Worm (Caenorhabditis elegans) whole organism, L1 larva: Measurements from ENCODE around the gene cpf-1.

Source experiments
- ama-1 ChIP-seq: fragments of 150-350 bp; optimal IDR thresholded peaks from 2 replicates; lab custom pipeline; 2014
- ceh-8 ChIP-seq: fragments of 200-800 bp; sonication (Bioruptor generic); optimal IDR thresholded peaks from 2 replicates; lab custom pipeline; 2018; ENCODE audit warnings: mild to moderate bottlenecking, missing genetic modification characterization, moderate library complexity, missing compliant biosample characterization
- ceh-88 ChIP-seq: fragments of 200-800 bp; sonication (Bioruptor generic); IDR thresholded peaks from 2 replicates; pipeline ENCODE4 v1.3.6; 2022; ENCODE audit warnings: missing genetic modification characterization, missing compliant biosample characterization
- ces-1 ChIP-seq: fragments of 150-350 bp; optimal IDR thresholded peaks from 2 replicates; lab custom pipeline; 2014; ENCODE audit warnings: missing biosample characterization, missing genetic modification reagents, missing genetic modification characterization
- efl-1 ChIP-seq, 4 experiments: fragments of 150-350 bp; optimal IDR thresholded peaks in 3 of 4; peaks in 1 of 4; 1 replicate in 1 of 4; 2 replicates in 3 of 4; lab custom pipeline; 2014; ENCODE audit warnings: missing biosample characterization in 2 of 4, missing genetic modification characterization in 2 of 4, missing genetic modification reagents in 2 of 4
- egl-27 ChIP-seq, 2 experiments: fragments of 150-350 bp in 1 of 2; sonication (generic microtip); optimal IDR thresholded peaks; 3 replicates each; lab custom pipeline; 2017 to 2018; ENCODE audit warnings: missing biosample characterization in 2 of 2, missing genetic modification characterization in 2 of 2, missing genetic modification reagents in 2 of 2
- fkh-4 ChIP-seq: sonication (generic microtip); optimal IDR thresholded peaks from 2 replicates; lab custom pipeline; 2016; ENCODE audit warnings: missing compliant biosample characterization, missing genetic modification characterization, borderline replicate concordance
- fkh-8 ChIP-seq: sonication (generic microtip); optimal IDR thresholded peaks from 2 replicates; lab custom pipeline; 2016; ENCODE audit warnings: mild to moderate bottlenecking, missing genetic modification characterization, missing compliant biosample characterization
- fos-1 ChIP-seq: fragments of 150-350 bp; optimal IDR thresholded peaks from 2 replicates; lab custom pipeline; 2014; ENCODE audit warnings: missing biosample characterization, missing genetic modification characterization
- hlh-4 ChIP-seq: sonication (generic microtip); optimal IDR thresholded peaks from 2 replicates; lab custom pipeline; 2016; ENCODE audit warnings: mild to moderate bottlenecking, missing genetic modification characterization, missing compliant biosample characterization
- jun-1 ChIP-seq: fragments of 150-350 bp; optimal IDR thresholded peaks from 2 replicates; lab custom pipeline; 2014; ENCODE audit warnings: missing biosample characterization, missing genetic modification reagents, missing genetic modification characterization
- lin-14 ChIP-seq: fragments of 200-800 bp; sonication (Bioruptor generic); optimal IDR thresholded peaks from 2 replicates; lab custom pipeline; 2018; ENCODE audit warnings: mild to moderate bottlenecking, missing genetic modification characterization, moderate library complexity, missing compliant biosample characterization
- lin-35 ChIP-seq, 2 experiments: fragments of 150-350 bp; optimal IDR thresholded peaks; 2 replicates each; lab custom pipeline; 2014; ENCODE audit warnings: missing biosample characterization in 2 of 2, missing genetic modification characterization in 2 of 2, missing genetic modification reagents in 2 of 2
- mab-9 ChIP-seq: fragments of 200-800 bp; sonication (Bioruptor generic); IDR thresholded peaks from 2 replicates; pipeline ENCODE4 v1.3.6; 2022; ENCODE audit warnings: missing genetic modification reagents, missing genetic modification characterization, missing compliant biosample characterization
- mdl-1 ChIP-seq, 2 experiments: fragments of 150-350 bp; optimal IDR thresholded peaks; 2 replicates each; lab custom pipeline; 2014 to 2017; ENCODE audit warnings: missing biosample characterization in 2 of 2, missing genetic modification characterization in 2 of 2, inconsistent platforms in 1 of 2
- mef-2 ChIP-seq: fragments of 150-350 bp; optimal IDR thresholded peaks from 2 replicates; lab custom pipeline; 2014; ENCODE audit warnings: missing biosample characterization, missing genetic modification characterization
- nhr-20 ChIP-seq: sonication (generic microtip); optimal IDR thresholded peaks from 2 replicates; lab custom pipeline; 2016; ENCODE audit warnings: mild to moderate bottlenecking, missing genetic modification characterization, missing compliant biosample characterization
- nhr-47 ChIP-seq: sonication (generic microtip); optimal IDR thresholded peaks from 2 replicates; lab custom pipeline; 2016; ENCODE audit warnings: mild to moderate bottlenecking, missing genetic modification characterization, moderate library complexity, missing compliant biosample characterization
- nhr-71 ChIP-seq: sonication (generic microtip); optimal IDR thresholded peaks from 2 replicates; lab custom pipeline; 2016; ENCODE audit warnings: mild to moderate bottlenecking, missing genetic modification characterization, moderate library complexity, missing compliant biosample characterization
- nhr-90 ChIP-seq: sonication (generic microtip); optimal IDR thresholded peaks from 2 replicates; lab custom pipeline; 2016; ENCODE audit warnings: mild to moderate bottlenecking, missing genetic modification characterization, missing compliant biosample characterization; ENCODE audit not compliant: poor library complexity
- pag-3 ChIP-seq: sonication (generic microtip); optimal IDR thresholded peaks from 2 replicates; lab custom pipeline; 2017; ENCODE audit warnings: missing genetic modification characterization, mild to moderate bottlenecking, missing compliant biosample characterization, antibody characterized with exemption, borderline replicate concordance; ENCODE audit not compliant: insufficient read depth
- pqm-1 ChIP-seq: sonication (generic microtip); optimal IDR thresholded peaks from 3 replicates; lab custom pipeline; 2017; ENCODE audit warnings: missing biosample characterization, missing genetic modification characterization
- snu-23 ChIP-seq: sonication (generic microtip); optimal IDR thresholded peaks from 2 replicates; lab custom pipeline; 2016; ENCODE audit warnings: missing genetic modification characterization, missing compliant biosample characterization
- sup-37 ChIP-seq: fragments of 200-800 bp; sonication (Bioruptor generic); optimal IDR thresholded peaks from 2 replicates; lab custom pipeline; 2018; ENCODE audit warnings: mild to moderate bottlenecking, missing genetic modification characterization, missing compliant biosample characterization
- swsn-7 ChIP-seq: sonication (generic microtip); optimal IDR thresholded peaks from 2 replicates; lab custom pipeline; 2016; ENCODE audit warnings: missing genetic modification characterization, missing compliant biosample characterization
- tbx-2 ChIP-seq: sonication (generic microtip); optimal IDR thresholded peaks from 2 replicates; lab custom pipeline; 2016; ENCODE audit warnings: missing genetic modification characterization, missing compliant biosample characterization
- unc-86 ChIP-seq: sonication (generic microtip); optimal IDR thresholded peaks from 2 replicates; lab custom pipeline; 2016; ENCODE audit warnings: missing genetic modification characterization, missing compliant biosample characterization
- xbp-1 ChIP-seq: sonication (generic microtip); optimal IDR thresholded peaks from 2 replicates; lab custom pipeline; 2016; ENCODE audit warnings: missing genetic modification characterization, missing compliant biosample characterization
- zag-1 ChIP-seq: fragments of 150-350 bp; optimal IDR thresholded peaks from 2 replicates; lab custom pipeline; 2014; ENCODE audit warnings: missing biosample characterization, missing genetic modification characterization
- zip-4 ChIP-seq: fragments of 200-800 bp; sonication (Bioruptor generic); optimal IDR thresholded peaks from 2 replicates; lab custom pipeline; 2018; ENCODE audit warnings: mild to moderate bottlenecking, missing genetic modification characterization, moderate library complexity, missing compliant biosample characterization
- ztf-4 ChIP-seq: fragments of 150-350 bp; optimal IDR thresholded peaks from 2 replicates; lab custom pipeline; 2014; ENCODE audit warnings: missing biosample characterization, missing genetic modification characterization

The cpf-1 gene

ce11 chrII:8617516-8617915 lies 15.3 kb upstream of the cpf-1 start, which contains the start of gene chhy-1:
chhy-1 (minus strand) TSS chrII:8617616.
- TF ChIP-seq egl-27 (tag; optimal IDR thresholded peaks at IDR 0.05; lab: Kevin White, UChicago) (no peak), fos-1 (tag; lab: Kevin White, UChicago) (no peak), ceh-88 (GFP tag; lab: Robert Waterston, UW) (no peak), nhr-47 (no peak), ces-1 (GFP tag; lab: Kevin White, UChicago) (no peak), xbp-1 (tag; lab: Kevin White, UChicago) (no peak), nhr-71 (tag; lab: Kevin White, UChicago) (no peak), jun-1 (tag; lab: Kevin White, UChicago) (no peak), unc-86 (tag; lab: Kevin White, UChicago) (no peak), lin-35 (GFP tag; optimal IDR thresholded peaks at IDR 0.05; lab: Kevin White, UChicago) (no peak), tbx-2 (tag; lab: Kevin White, UChicago) (no peak), lin-14 (GFP tag; lab: Kevin White, UChicago) (no peak), swsn-7 (tag; lab: Kevin White, UChicago) (no peak), zip-4 (no peak)

- TF ChIP-seq ama-1 (lab: Kevin White, UChicago) (no peak), efl-1 (optimal IDR thresholded peaks at IDR 0.05; lab: Kevin White, UChicago) (no peak), efl-1 (GFP tag; optimal IDR thresholded peaks at IDR 0.05 in 1 of 2; lab: Kevin White, UChicago) (peak in 1 of 2 experiments; percentile 12)
- TF ChIP-seq, all 84 proteins: peak for 1
Measured at ce11 chrII:8616155-8616554, 13.9 kb upstream of the cpf-1 start.

- TF ChIP-seq sup-37 (GFP tag; lab: Kevin White, UChicago): no peak
- TF ChIP-seq mdl-1 (tag; optimal IDR thresholded peaks at IDR 0.05; lab: Kevin White, UChicago): no peak
- TF ChIP-seq nhr-90 (tag; lab: Kevin White, UChicago): no peak
- TF ChIP-seq nhr-71 (tag; lab: Kevin White, UChicago): no peak
- TF ChIP-seq fkh-8: no peak
- TF ChIP-seq snu-23: no peak
Measured at ce11 chrII:8612470-8612869, 10.2 kb upstream of the cpf-1 start, which contains the start of gene T22C8.1. T22C8.1 (plus strand) TSS chrII:8612770.

ce11 chrII:8611330-8611729 lies 9.1 kb upstream of the cpf-1 start:
- no peak for TF ChIP-seq mab-9
- no peak for TF ChIP-seq pqm-1 (tag; lab: Kevin White, UChicago)
- no peak for TF ChIP-seq zag-1 (tag; lab: Kevin White, UChicago)
- no peak for TF ChIP-seq hlh-4 (tag; lab: Kevin White, UChicago)
- TF ChIP-seq nhr-47: peak; percentile 0
- TF ChIP-seq egl-27 (tag; optimal IDR thresholded peaks at IDR 0.05; lab: Kevin White, UChicago): no peak
- peak; percentile 9 for TF ChIP-seq nhr-71 (tag; lab: Kevin White, UChicago)
- peak; percentile 75 for TF ChIP-seq ceh-8 (GFP tag; lab: Kevin White, UChicago)
- peak; percentile 23 for TF ChIP-seq fkh-8
- no peak for TF ChIP-seq lin-14 (GFP tag; lab: Kevin White, UChicago)

- TF ChIP-seq hlh-4 (tag; lab: Kevin White, UChicago): peak; percentile 93
- TF ChIP-seq nhr-47: peak; percentile 15
- TF ChIP-seq ztf-4 (tag; lab: Kevin White, UChicago): no peak
- TF ChIP-seq fkh-4 (tag; lab: Kevin White, UChicago): no peak
- no peak for TF ChIP-seq jun-1 (tag; lab: Kevin White, UChicago)
- TF ChIP-seq unc-86 (tag; lab: Kevin White, UChicago): no peak
- no peak for TF ChIP-seq nhr-20 (tag; lab: Kevin White, UChicago)
- peak; percentile 15 for TF ChIP-seq nhr-71 (tag; lab: Kevin White, UChicago)
- no peak for TF ChIP-seq pag-3
- no peak for TF ChIP-seq mef-2 (tag; lab: Kevin White, UChicago)
- no peak for TF ChIP-seq fkh-8
- TF ChIP-seq ceh-88 (GFP tag; lab: Robert Waterston, UW): no peak
- TF ChIP-seq, all 84 proteins: peak for 3
Measured at ce11 chrII:8610585-8610984, 8.3 kb upstream of the cpf-1 start.
